Worm (Caenorhabditis elegans): Measurements from ENCODE around the gene T05G5.4.

ce11 chrIII:9713182-9713581 lies 35.6 kb upstream of the T05G5.4 start:
- no peak for TF ChIP-seq ama-1 (optimal IDR thresholded peaks at IDR 0.05)
- TF ChIP-seq tbx-11 (GFP tag; IDR thresholded peaks at IDR 0.05) = no peak
- no peak for TF ChIP-seq ets-7 (tag; optimal IDR thresholded peaks at IDR 0.05)
- TF ChIP-seq flt-1 (GFP tag; IDR thresholded peaks at IDR 0.05) = no peak
- no peak for TF ChIP-seq hmg-4 (GFP tag; optimal IDR thresholded peaks at IDR 0.05)
- no peak for TF ChIP-seq tbx-37 (GFP tag; conservative IDR thresholded peaks at IDR 0.05)
- TF ChIP-seq pes-1 (GFP tag; IDR thresholded peaks at IDR 0.05) = no peak
- TF ChIP-seq scrt-1 (GFP tag; IDR thresholded peaks at IDR 0.05) = no peak
- TF ChIP-seq ceh-36 (tag; optimal IDR thresholded peaks at IDR 0.05) = no peak

Measured in whole organism, early embryonic.